Fruit fly (Drosophila melanogaster) whole organism, prepupa: Measurements from ENCODE around the gene Zn72D.

Experiments used
- CG10631 ChIP-seq: fragments of 200-800 bp; sonication (Bioruptor generic); optimal IDR thresholded peaks from 2 replicates; lab custom pipeline; 2016; ENCODE audit warnings: missing biosample characterization, missing genetic modification characterization
- CG10669 ChIP-seq: fragments of 200-800 bp; sonication (Bioruptor generic); optimal IDR thresholded peaks from 3 replicates; lab custom pipeline; 2018; ENCODE audit warnings: missing biosample characterization, mild to moderate bottlenecking, missing genetic modification characterization, moderate library complexity
- CG11294 ChIP-seq: fragments of 200-800 bp; sonication (Bioruptor generic); IDR thresholded peaks from 2 replicates; pipeline ENCODE4 v1.3.6; 2022; ENCODE audit warnings: missing biosample characterization, missing genetic modification characterization
- CG11902 ChIP-seq: fragments of 200-800 bp; sonication (Bioruptor generic); optimal IDR thresholded peaks from 3 replicates; lab custom pipeline; 2016; ENCODE audit warnings: missing biosample characterization, missing genetic modification characterization
- CG16779 ChIP-seq: fragments of 200-800 bp; sonication (Bioruptor generic); optimal IDR thresholded peaks from 3 replicates; lab custom pipeline; 2017; ENCODE audit warnings: missing biosample characterization, mild to moderate bottlenecking, missing genetic modification characterization
- CG31627 ChIP-seq: fragments of 200-800 bp; sonication (Bioruptor generic); optimal IDR thresholded peaks from 3 replicates; lab custom pipeline; 2016; ENCODE audit warnings: missing biosample characterization, missing genetic modification characterization
- CG34406 ChIP-seq: fragments of 200-800 bp; sonication (Bioruptor generic); optimal IDR thresholded peaks from 3 replicates; lab custom pipeline; 2016; ENCODE audit warnings: missing biosample characterization, missing genetic modification characterization
- CG6276 ChIP-seq: fragments of 200-800 bp; sonication (Bioruptor generic); optimal IDR thresholded peaks from 2 replicates; lab custom pipeline; 2017; ENCODE audit warnings: missing biosample characterization, mild to moderate bottlenecking, missing genetic modification characterization
- CG6792 ChIP-seq: fragments of 200-800 bp; sonication (Bioruptor generic); optimal IDR thresholded peaks from 3 replicates; lab custom pipeline; 2016; ENCODE audit warnings: missing biosample characterization, missing genetic modification characterization
- CG6854 ChIP-seq: fragments of 200-800 bp; sonication (Bioruptor generic); optimal IDR thresholded peaks from 2 replicates; lab custom pipeline; 2017; ENCODE audit warnings: missing biosample characterization, mild to moderate bottlenecking, missing genetic modification characterization
- CG8119 ChIP-seq: fragments of 200-800 bp; sonication (Bioruptor generic); IDR thresholded peaks from 3 replicates; pipeline ENCODE4 v1.3.6; 2022; ENCODE audit warnings: missing biosample characterization, missing genetic modification characterization
- CG9139 ChIP-seq: fragments of 200-800 bp; sonication (Bioruptor generic); optimal IDR thresholded peaks from 3 replicates; lab custom pipeline; 2017; ENCODE audit warnings: missing biosample characterization, mild to moderate bottlenecking, missing genetic modification characterization
- Eip75B ChIP-seq: fragments of 200-800 bp; sonication (Bioruptor generic); optimal IDR thresholded peaks from 3 replicates; lab custom pipeline; 2016; ENCODE audit warnings: missing biosample characterization, missing genetic modification characterization
- Hr38 ChIP-seq: sonication (Bioruptor generic); optimal IDR thresholded peaks from 2 replicates; lab custom pipeline; 2016; ENCODE audit warnings: missing biosample characterization, missing genetic modification characterization
- Hr39 ChIP-seq: fragments of 200-800 bp; sonication (Bioruptor generic); optimal IDR thresholded peaks from 2 replicates; lab custom pipeline; 2016; ENCODE audit warnings: missing biosample characterization, missing genetic modification characterization
- Hr4 ChIP-seq: fragments of 200-800 bp; sonication (Bioruptor generic); optimal IDR thresholded peaks from 3 replicates; lab custom pipeline; 2016; ENCODE audit warnings: missing biosample characterization, missing genetic modification characterization
- Lpt ChIP-seq: fragments of 200-800 bp; sonication (Bioruptor generic); optimal IDR thresholded peaks from 3 replicates; lab custom pipeline; 2016; ENCODE audit warnings: missing biosample characterization, missing genetic modification characterization
- Met ChIP-seq: fragments of 200-800 bp; sonication (Bioruptor generic); optimal IDR thresholded peaks from 3 replicates; lab custom pipeline; 2016; ENCODE audit warnings: missing biosample characterization, missing genetic modification characterization
- OdsH ChIP-seq: fragments of 200-800 bp; sonication (Bioruptor generic); optimal IDR thresholded peaks from 3 replicates; lab custom pipeline; 2016; ENCODE audit warnings: missing biosample characterization, missing genetic modification characterization
- Smox ChIP-seq: fragments of 200-800 bp; sonication (Bioruptor generic); optimal IDR thresholded peaks from 3 replicates; lab custom pipeline; 2016; ENCODE audit warnings: missing biosample characterization, missing genetic modification characterization
- Sox102F ChIP-seq: fragments of 200-800 bp; sonication (Bioruptor generic); optimal IDR thresholded peaks from 2 replicates; lab custom pipeline; 2016; ENCODE audit warnings: missing biosample characterization, mild to moderate bottlenecking, missing genetic modification characterization
- Sox14 ChIP-seq: fragments of 200-800 bp; sonication (Bioruptor generic); optimal IDR thresholded peaks from 3 replicates; lab custom pipeline; 2016; ENCODE audit warnings: missing biosample characterization, missing genetic modification characterization
- Sox15 ChIP-seq: fragments of 200-800 bp; sonication (Bioruptor generic); optimal IDR thresholded peaks from 3 replicates; lab custom pipeline; 2016; ENCODE audit warnings: missing biosample characterization, missing genetic modification characterization
- cyc ChIP-seq: fragments of 200-800 bp; sonication (Bioruptor generic); optimal IDR thresholded peaks from 3 replicates; lab custom pipeline; 2016; ENCODE audit warnings: missing biosample characterization, missing genetic modification characterization
- dsx ChIP-seq: fragments of 200-800 bp; optimal IDR thresholded peaks from 3 replicates; lab custom pipeline; 2019; ENCODE audit warnings: missing biosample characterization, mild to moderate bottlenecking, missing genetic modification characterization, moderate library complexity; ENCODE audit not compliant: poor library complexity, severe bottlenecking
- fd85E ChIP-seq: fragments of 200-800 bp; sonication (Bioruptor generic); optimal IDR thresholded peaks from 3 replicates; lab custom pipeline; 2016; ENCODE audit warnings: missing biosample characterization, missing genetic modification characterization
- lz ChIP-seq: fragments of 200-800 bp; sonication (Bioruptor generic); optimal IDR thresholded peaks from 3 replicates; lab custom pipeline; 2016; ENCODE audit warnings: missing biosample characterization, missing genetic modification characterization
- pdm3 ChIP-seq: fragments of 200-800 bp; sonication (Bioruptor generic); optimal IDR thresholded peaks from 3 replicates; lab custom pipeline; 2016; ENCODE audit warnings: missing biosample characterization, missing genetic modification characterization
- salr ChIP-seq, 2 experiments: fragments of 200-800 bp; sonication (Bioruptor generic); optimal IDR thresholded peaks; 3 replicates each; lab custom pipeline; 2016 to 2018; ENCODE audit warnings: missing biosample characterization in 2 of 2, missing genetic modification characterization in 2 of 2, mild to moderate bottlenecking in 1 of 2
- ss ChIP-seq, 2 experiments: fragments of 200-800 bp; sonication (Bioruptor generic); optimal IDR thresholded peaks; 2 replicates in 1 of 2; 3 replicates in 1 of 2; lab custom pipeline; 2017 to 2018; ENCODE audit warnings: mild to moderate bottlenecking in 2 of 2, missing biosample characterization in 2 of 2, missing genetic modification characterization in 2 of 2, moderate library complexity in 1 of 2
- vri ChIP-seq: fragments of 200-800 bp; sonication (Bioruptor generic); optimal IDR thresholded peaks from 3 replicates; lab custom pipeline; 2016; ENCODE audit warnings: missing biosample characterization, mild to moderate bottlenecking, missing genetic modification characterization

Gene Zn72D

dm6 chr3L:16141556-16141955 lies 29.1 kb upstream of the Zn72D start:
- no peak for TF ChIP-seq pdm3 (GFP tag; lab: Kevin White, UChicago)
- TF ChIP-seq Met, result no peak
- no peak for TF ChIP-seq lz
- TF ChIP-seq CG10669 (GFP tag; lab: Kevin White, UChicago), result no peak
- no peak for TF ChIP-seq CG10631 (GFP tag; lab: Kevin White, UChicago)
- TF ChIP-seq ss (GFP tag; optimal IDR thresholded peaks at IDR 0.05; lab: Kevin White, UChicago), result no peak
- TF ChIP-seq CG11294 (GFP tag; lab: Robert Waterston, UW), result no peak
- no peak for TF ChIP-seq fd85E (GFP tag; lab: Kevin White, UChicago)
- TF ChIP-seq CG11902 (GFP tag; lab: Kevin White, UChicago), result no peak
- TF ChIP-seq salr (GFP tag; optimal IDR thresholded peaks at IDR 0.05; lab: Kevin White, UChicago), result no peak
- no peak for TF ChIP-seq Lpt
- TF ChIP-seq CG31627, result no peak
- TF ChIP-seq Eip75B, result no peak
- TF ChIP-seq Sox15 (GFP tag; lab: Kevin White, UChicago), result no peak
- no peak for TF ChIP-seq Sox14
- no peak for TF ChIP-seq CG9139 (GFP tag; lab: Kevin White, UChicago)

- TF ChIP-seq cyc (GFP tag; lab: Kevin White, UChicago) (no peak), CG6854 (GFP tag; lab: Kevin White, UChicago) (no peak)
Observed at dm6 chr3L:16139131-16139530, 26.7 kb upstream of the Zn72D start.

- TF ChIP-seq Hr38 (GFP tag; lab: Kevin White, UChicago) (no peak), ss (GFP tag; optimal IDR thresholded peaks at IDR 0.05; lab: Kevin White, UChicago) (no peak), CG8119 (GFP tag; lab: Robert Waterston, UW) (no peak), CG10669 (GFP tag; lab: Kevin White, UChicago) (no peak), CG11902 (GFP tag; lab: Kevin White, UChicago) (no peak), CG34406 (GFP tag; lab: Kevin White, UChicago) (no peak)
- TF ChIP-seq, all 60 proteins: peak for 0
Observed at dm6 chr3L:16137779-16138178, 25.4 kb upstream of the Zn72D start, which contains the start of gene CG5157. Gene CG5157, minus strand, starts transcription at chr3L:16137879.

dm6 chr3L:16136819-16137553 lies 24.6 kb upstream of the Zn72D start:
- TF ChIP-seq Hr4 (GFP tag; lab: Kevin White, UChicago) (no peak), vri (no peak), CG16779 (tag; lab: Kevin White, UChicago) (no peak), dsx (no peak), Sox102F (GFP tag; lab: Kevin White, UChicago) (no peak)

dm6 chr3L:16132067-16132418 lies 19.6 kb upstream of the Zn72D start:
- TF ChIP-seq CG16779 (tag; lab: Kevin White, UChicago), result no peak
- no peak for TF ChIP-seq Hr39 (GFP tag; lab: Kevin White, UChicago)
- no peak for TF ChIP-seq CG6792 (GFP tag; lab: Kevin White, UChicago)
- TF ChIP-seq OdsH, result no peak
- TF ChIP-seq Sox102F (GFP tag; lab: Kevin White, UChicago), result no peak
- no peak for TF ChIP-seq CG6276 (GFP tag; lab: Kevin White, UChicago)
- TF ChIP-seq Smox (GFP tag; lab: Kevin White, UChicago), result no peak
- TF ChIP-seq ss (GFP tag; optimal IDR thresholded peaks at IDR 0.05; lab: Kevin White, UChicago), result no peak
- TF ChIP-seq CG6854 (GFP tag; lab: Kevin White, UChicago), result no peak
- TF ChIP-seq CG10669 (GFP tag; lab: Kevin White, UChicago), result no peak
